Worm (Caenorhabditis elegans) whole organism, L2 larva: ENCODE measurements around the gene F07A11.5.

Experiments used
- C34F6.9 ChIP-seq: fragments of 150-350 bp; optimal IDR thresholded peaks from 2 replicates; lab custom pipeline; 2014; ENCODE audit warnings: missing biosample characterization, missing genetic modification characterization
- F13H6.1 ChIP-seq: sonication (generic microtip); optimal IDR thresholded peaks from 2 replicates; lab custom pipeline; 2016; ENCODE audit warnings: missing genetic modification characterization, missing compliant biosample characterization
- R02D3.7 ChIP-seq: fragments of 150-350 bp; optimal IDR thresholded peaks from 2 replicates; lab custom pipeline; 2014; ENCODE audit warnings: missing biosample characterization, missing genetic modification characterization
- Y55F3AM.14 ChIP-seq: fragments of 200-800 bp; sonication (Bioruptor generic); optimal IDR thresholded peaks from 2 replicates; lab custom pipeline; 2018; ENCODE audit warnings: mild to moderate bottlenecking, missing genetic modification characterization, missing compliant biosample characterization
- ZK546.5 ChIP-seq: sonication (generic microtip); optimal IDR thresholded peaks from 2 replicates; lab custom pipeline; 2017; ENCODE audit warnings: missing biosample characterization, missing genetic modification characterization
- aly-2 ChIP-seq: fragments of 150-350 bp; optimal IDR thresholded peaks from 2 replicates; lab custom pipeline; 2014; ENCODE audit warnings: missing biosample characterization, missing genetic modification characterization
- ama-1 ChIP-seq: fragments of 150-350 bp; optimal IDR thresholded peaks from 2 replicates; lab custom pipeline; 2018; ENCODE audit warnings: inconsistent platforms
- blmp-1 ChIP-seq: sonication (generic microtip); optimal IDR thresholded peaks from 2 replicates; lab custom pipeline; 2017; ENCODE audit warnings: missing genetic modification characterization, mild to moderate bottlenecking, missing compliant biosample characterization, antibody characterized with exemption, moderate library complexity; ENCODE audit not compliant: insufficient read depth
- ceh-82 ChIP-seq: fragments of 150-350 bp; optimal IDR thresholded peaks from 2 replicates; lab custom pipeline; 2014; ENCODE audit warnings: missing biosample characterization, missing genetic modification characterization
- crh-2 ChIP-seq: sonication (generic microtip); optimal IDR thresholded peaks from 2 replicates; lab custom pipeline; 2017; ENCODE audit warnings: missing biosample characterization, missing genetic modification characterization
- dmd-4 ChIP-seq: sonication (generic microtip); optimal IDR thresholded peaks from 2 replicates; lab custom pipeline; 2017; ENCODE audit warnings: missing biosample characterization, missing genetic modification characterization
- egl-27 ChIP-seq: sonication (generic microtip); optimal IDR thresholded peaks from 3 replicates; lab custom pipeline; 2017; ENCODE audit warnings: missing biosample characterization, missing genetic modification reagents, missing genetic modification characterization
- elt-1 ChIP-seq: fragments of 150-350 bp; optimal IDR thresholded peaks from 2 replicates; lab custom pipeline; 2014; ENCODE audit warnings: missing biosample characterization, missing genetic modification characterization
- elt-3 ChIP-seq: sonication (generic microtip); optimal IDR thresholded peaks from 2 replicates; lab custom pipeline; 2017; ENCODE audit warnings: missing biosample characterization, missing genetic modification characterization
- fos-1 ChIP-seq: fragments of 150-350 bp; optimal IDR thresholded peaks from 2 replicates; lab custom pipeline; 2014; ENCODE audit warnings: missing biosample characterization, missing genetic modification characterization
- gmeb-1 ChIP-seq: fragments of 150-350 bp; optimal IDR thresholded peaks from 2 replicates; lab custom pipeline; 2014; ENCODE audit warnings: missing biosample characterization, missing genetic modification characterization
- lin-11 ChIP-seq: fragments of 150-350 bp; sonication (generic microtip); optimal IDR thresholded peaks from 2 replicates; lab custom pipeline; 2014; ENCODE audit warnings: missing biosample characterization, missing genetic modification characterization, inconsistent platforms, mixed read lengths
- lin-39 ChIP-seq: fragments of 150-350 bp; optimal IDR thresholded peaks from 2 replicates; lab custom pipeline; 2014; ENCODE audit warnings: missing biosample characterization, missing genetic modification reagents, missing genetic modification characterization
- lsy-2 ChIP-seq, 2 experiments: fragments of 150-350 bp in 1 of 2; sonication (generic microtip) in 1 of 2; optimal IDR thresholded peaks; 2 replicates each; lab custom pipeline; 2014 to 2017; ENCODE audit warnings: missing biosample characterization in 2 of 2, missing genetic modification characterization in 2 of 2
- mab-5 ChIP-seq: fragments of 150-350 bp; optimal IDR thresholded peaks from 2 replicates; lab custom pipeline; 2014; ENCODE audit warnings: missing biosample characterization, missing genetic modification characterization
- mbf-1 ChIP-seq: sonication (generic microtip); optimal IDR thresholded peaks from 2 replicates; lab custom pipeline; 2017; ENCODE audit warnings: missing biosample characterization, missing genetic modification characterization
- nhr-10 ChIP-seq: sonication (generic microtip); optimal IDR thresholded peaks from 2 replicates; lab custom pipeline; 2017; ENCODE audit warnings: missing biosample characterization, missing genetic modification characterization
- nhr-12 ChIP-seq: fragments of 150-350 bp; optimal IDR thresholded peaks from 2 replicates; lab custom pipeline; 2014; ENCODE audit warnings: missing biosample characterization, missing genetic modification characterization
- nhr-21 ChIP-seq: fragments of 150-350 bp; optimal IDR thresholded peaks from 2 replicates; lab custom pipeline; 2014; ENCODE audit warnings: missing biosample characterization, missing genetic modification characterization
- nhr-23 ChIP-seq: fragments of 150-350 bp; optimal IDR thresholded peaks from 2 replicates; lab custom pipeline; 2014; ENCODE audit warnings: missing biosample characterization, missing genetic modification reagents, missing genetic modification characterization
- nhr-237 ChIP-seq: fragments of 150-350 bp; optimal IDR thresholded peaks from 2 replicates; lab custom pipeline; 2014; ENCODE audit warnings: missing biosample characterization, missing genetic modification characterization
- nhr-25 ChIP-seq: fragments of 150-350 bp; sonication (generic microtip); optimal IDR thresholded peaks from 3 replicates; lab custom pipeline; 2014; ENCODE audit warnings: missing biosample characterization, missing genetic modification characterization
- nhr-6 ChIP-seq: fragments of 150-350 bp; optimal IDR thresholded peaks from 2 replicates; lab custom pipeline; 2014; ENCODE audit warnings: missing biosample characterization, missing genetic modification characterization
- nhr-77 ChIP-seq: fragments of 150-350 bp; optimal IDR thresholded peaks from 2 replicates; lab custom pipeline; 2014; ENCODE audit warnings: missing biosample characterization, missing genetic modification characterization
- sem-4 ChIP-seq: fragments of 150-350 bp; optimal IDR thresholded peaks from 2 replicates; lab custom pipeline; 2014; ENCODE audit warnings: missing biosample characterization, missing genetic modification reagents, missing genetic modification characterization
- sma-3 ChIP-seq: sonication (generic microtip); optimal IDR thresholded peaks from 2 replicates; lab custom pipeline; 2016; ENCODE audit warnings: missing genetic modification reagents, missing genetic modification characterization, missing compliant biosample characterization
- sma-9 ChIP-seq, 2 experiments: fragments of 150-350 bp in 1 of 2; sonication (generic microtip) in 1 of 2; optimal IDR thresholded peaks; 2 replicates each; lab custom pipeline; 2014 to 2016; ENCODE audit warnings: missing genetic modification characterization in 2 of 2, mild to moderate bottlenecking in 1 of 2, missing biosample characterization in 1 of 2, missing compliant biosample characterization in 1 of 2, missing genetic modification reagents in 1 of 2, moderate library complexity in 1 of 2
- snpc-4 ChIP-seq: fragments of 150-350 bp; optimal IDR thresholded peaks from 2 replicates; lab custom pipeline; 2014; ENCODE audit warnings: missing biosample characterization, missing genetic modification characterization
- unc-39 ChIP-seq: fragments of 150-350 bp; optimal IDR thresholded peaks from 2 replicates; lab custom pipeline; 2014; ENCODE audit warnings: missing biosample characterization, missing genetic modification characterization
- unc-55 ChIP-seq: fragments of 150-350 bp; sonication (generic microtip); optimal IDR thresholded peaks from 3 replicates; lab custom pipeline; 2014; ENCODE audit warnings: missing biosample characterization, missing genetic modification reagents, missing genetic modification characterization
- unc-62 ChIP-seq: fragments of 150-350 bp; optimal IDR thresholded peaks from 2 replicates; lab custom pipeline; 2014; ENCODE audit warnings: missing biosample characterization, missing genetic modification reagents, missing genetic modification characterization
- zag-1 ChIP-seq: fragments of 150-350 bp; optimal IDR thresholded peaks from 2 replicates; lab custom pipeline; 2014; ENCODE audit warnings: missing biosample characterization, missing genetic modification characterization
- ztf-1 ChIP-seq: fragments of 200-800 bp; sonication (Bioruptor generic); conservative IDR thresholded peaks from 2 replicates; pipeline ENCODE4 v1.3.6; 2022; ENCODE audit warnings: missing genetic modification characterization, missing compliant biosample characterization
- ztf-11 ChIP-seq: sonication (generic microtip); optimal IDR thresholded peaks from 2 replicates; lab custom pipeline; 2017; ENCODE audit warnings: missing biosample characterization, missing genetic modification characterization
- ztf-4 ChIP-seq: fragments of 150-350 bp; optimal IDR thresholded peaks from 2 replicates; lab custom pipeline; 2014; ENCODE audit warnings: missing biosample characterization, missing genetic modification characterization

The F07A11.5 gene

DNA sequence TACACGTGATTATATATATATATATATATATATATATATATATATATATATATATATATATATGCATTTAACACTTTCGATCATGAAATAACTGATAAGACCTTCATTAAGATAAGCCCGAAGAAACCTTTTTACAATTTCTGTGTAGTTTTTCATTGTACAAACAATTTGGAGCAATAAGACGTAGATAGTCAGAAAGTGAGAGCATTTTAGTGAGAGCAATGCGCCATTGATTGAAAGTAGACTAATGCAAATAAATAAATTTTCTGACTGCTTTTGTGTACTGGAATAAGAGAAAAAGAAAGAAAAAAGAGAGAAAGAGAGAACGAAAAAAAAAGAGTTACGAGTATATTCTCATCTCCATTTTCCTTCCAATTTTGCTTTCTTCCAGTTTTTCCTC is 7.5 kb upstream of the F07A11.5 start:
- no peak for TF ChIP-seq C34F6.9 (tag; lab: Kevin White, UChicago)
- TF ChIP-seq fos-1 (tag; lab: Kevin White, UChicago), result peak; percentile 63
- TF ChIP-seq ama-1 (lab: Kevin White, UChicago), result no peak
- TF ChIP-seq crh-2 (tag; lab: Kevin White, UChicago), result peak; percentile 3
- peak; percentile 12 for TF ChIP-seq sma-9 (GFP tag; optimal IDR thresholded peaks at IDR 0.05; lab: Kevin White, UChicago)
- no peak for TF ChIP-seq sma-9 (tag; optimal IDR thresholded peaks at IDR 0.05; lab: Kevin White, UChicago)
- TF ChIP-seq unc-55 (GFP tag; lab: Kevin White, UChicago), result peak; percentile 68

DNA sequence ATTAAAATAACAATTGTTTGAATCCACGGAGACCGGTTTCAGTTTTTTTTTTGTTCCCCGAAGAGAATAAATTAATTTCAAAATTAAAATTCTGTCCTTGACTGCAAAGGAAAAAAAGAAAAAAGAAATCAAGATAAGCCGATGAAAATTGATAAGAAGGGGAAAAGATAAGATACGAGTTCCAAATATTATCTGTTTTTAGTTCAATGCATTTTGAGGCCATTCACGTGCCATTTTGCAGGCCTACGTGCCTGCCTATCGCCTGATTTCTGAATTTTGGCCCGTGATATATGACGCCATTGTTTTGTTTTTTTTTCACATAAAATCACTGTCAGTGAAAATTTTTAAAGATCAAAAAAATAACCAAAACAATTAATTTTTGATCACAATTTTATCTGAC is 638 bp upstream of the F07A11.5 start:
- no peak for TF ChIP-seq sem-4
- TF ChIP-seq gmeb-1 (tag; lab: Kevin White, UChicago), result peak; percentile 25
- peak; percentile 46 for TF ChIP-seq crh-2 (tag; lab: Kevin White, UChicago)
- TF ChIP-seq sma-9 (GFP tag; optimal IDR thresholded peaks at IDR 0.05; lab: Kevin White, UChicago), result peak; percentile 57
- TF ChIP-seq sma-9 (tag; optimal IDR thresholded peaks at IDR 0.05; lab: Kevin White, UChicago), result no peak
- TF ChIP-seq mab-5, result no peak
- no peak for TF ChIP-seq blmp-1 (tag; lab: Kevin White, UChicago)
- peak; percentile 71 for TF ChIP-seq fos-1 (tag; lab: Kevin White, UChicago)
- no peak for TF ChIP-seq ztf-1 (GFP tag; lab: Robert Waterston, UW)

DNA sequence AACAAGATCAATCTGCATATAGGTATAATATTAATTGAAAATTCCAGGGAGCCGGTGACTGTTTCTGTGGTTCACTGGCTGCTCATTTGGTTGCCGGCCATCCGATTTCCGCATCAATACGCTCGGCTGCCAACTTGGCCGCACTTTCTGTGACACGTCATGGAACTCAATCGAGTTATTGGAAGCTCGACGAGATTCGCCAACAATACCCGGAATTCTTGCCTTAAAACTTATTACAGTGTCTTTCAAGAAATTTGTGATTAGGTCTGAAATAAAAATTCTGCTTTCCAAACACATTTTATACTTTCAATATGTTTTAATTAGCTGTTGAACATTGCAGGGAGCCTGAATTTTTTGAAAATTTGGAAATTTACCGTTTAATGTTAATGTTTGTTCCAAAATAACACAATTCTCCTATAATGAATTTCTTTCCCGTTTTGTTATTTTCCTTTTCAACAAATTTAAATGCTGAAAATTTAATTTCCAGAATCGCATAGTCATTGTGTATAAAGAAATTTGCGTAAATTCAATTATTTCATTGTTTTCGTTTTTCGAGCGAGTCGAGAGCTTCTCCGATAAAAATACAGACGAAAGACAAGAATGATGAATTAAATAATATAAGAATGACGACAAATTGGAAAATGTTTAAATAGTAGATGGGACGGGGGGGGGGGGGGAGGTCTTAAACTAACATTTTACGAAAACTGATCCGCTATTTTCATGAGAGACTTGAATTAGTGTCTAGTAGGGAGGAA is 2.2 kb downstream of the F07A11.5 start:
- no peak for TF ChIP-seq ztf-4
- no peak for TF ChIP-seq aly-2 (tag; lab: Kevin White, UChicago)
- peak; percentile 34 for TF ChIP-seq nhr-25 (tag; lab: Kevin White, UChicago)
- TF ChIP-seq fos-1 (tag; lab: Kevin White, UChicago), result peak; percentile 0
- TF ChIP-seq snpc-4, result no peak
- no peak for TF ChIP-seq nhr-10
- no peak for TF ChIP-seq unc-62 (GFP tag; lab: Kevin White, UChicago)
- TF ChIP-seq sem-4, result no peak
- no peak for TF ChIP-seq unc-55 (GFP tag; lab: Kevin White, UChicago)
- no peak for TF ChIP-seq lin-39 (tag; lab: Kevin White, UChicago)
- no peak for TF ChIP-seq ceh-82 (tag; lab: Kevin White, UChicago)
- no peak for TF ChIP-seq sma-3
- no peak for TF ChIP-seq dmd-4 (tag; lab: Kevin White, UChicago)
- no peak for TF ChIP-seq R02D3.7 (tag; lab: Kevin White, UChicago)
- peak; percentile 32 for TF ChIP-seq Y55F3AM.14 (GFP tag; lab: Kevin White, UChicago)
- TF ChIP-seq nhr-21 (tag; lab: Kevin White, UChicago), result peak; percentile 24
- no peak for TF ChIP-seq nhr-12 (tag; lab: Kevin White, UChicago)
- no peak for TF ChIP-seq C34F6.9 (tag; lab: Kevin White, UChicago)
- TF ChIP-seq blmp-1 (tag; lab: Kevin White, UChicago), result no peak

DNA sequence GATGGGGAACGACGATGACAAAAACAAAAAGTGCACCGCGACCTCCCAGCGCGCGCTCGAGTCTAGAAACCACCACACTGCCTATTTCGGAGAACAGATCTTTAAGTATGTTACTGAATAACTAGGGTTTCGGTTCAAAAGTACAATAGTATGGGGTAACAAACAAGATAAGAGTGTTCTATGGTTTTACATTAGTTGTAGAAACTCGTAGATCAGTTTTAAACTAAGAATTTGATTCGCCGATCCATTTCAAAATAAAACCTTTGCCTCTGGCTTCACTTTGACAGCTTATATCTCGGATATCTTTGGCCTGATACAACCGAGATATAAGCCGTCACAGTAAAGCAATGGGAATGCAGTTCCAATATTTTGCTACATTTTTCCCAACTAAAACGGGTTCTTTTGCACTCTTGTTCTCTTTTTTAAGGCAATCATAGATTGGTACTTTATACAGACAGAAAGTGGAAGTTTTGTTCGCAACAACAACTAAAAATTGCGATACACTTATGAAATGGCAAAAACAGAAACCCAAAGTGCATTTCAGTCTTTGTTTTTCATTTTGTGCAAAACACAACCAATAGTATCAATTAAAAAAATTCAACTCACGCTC is 4.3 kb downstream of the F07A11.5 start:
- TF ChIP-seq nhr-21 (tag; lab: Kevin White, UChicago) (peak; percentile 5), unc-62 (GFP tag; lab: Kevin White, UChicago) (no peak), fos-1 (tag; lab: Kevin White, UChicago) (no peak), sma-9 (GFP tag; optimal IDR thresholded peaks at IDR 0.05; lab: Kevin White, UChicago) (peak; percentile 27), sma-9 (tag; optimal IDR thresholded peaks at IDR 0.05; lab: Kevin White, UChicago) (no peak)

DNA sequence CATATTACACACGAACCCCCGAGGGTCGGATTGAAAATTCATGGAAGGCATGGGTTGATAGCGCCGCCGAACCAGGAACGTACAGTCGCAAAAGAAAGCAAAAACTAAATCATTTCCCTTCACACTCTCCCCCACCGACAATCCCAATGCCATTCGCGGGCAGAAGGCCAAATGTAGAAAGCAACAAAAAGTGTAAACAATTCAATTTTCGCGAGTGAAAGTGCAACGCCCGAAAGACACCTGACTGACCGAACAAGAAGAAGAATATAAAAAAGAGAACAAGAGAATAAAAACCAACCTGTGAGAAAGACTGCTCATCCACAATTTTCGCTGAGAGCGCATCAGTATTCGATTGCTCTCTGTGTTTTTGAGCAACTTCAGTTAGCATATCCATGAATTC is 5.6 kb downstream of the F07A11.5 start:
- peak; percentile 11 for TF ChIP-seq C34F6.9 (tag; lab: Kevin White, UChicago)
- TF ChIP-seq fos-1 (tag; lab: Kevin White, UChicago), result no peak
- TF ChIP-seq lin-11 (tag; lab: Kevin White, UChicago), result no peak
- no peak for TF ChIP-seq nhr-237 (tag; lab: Kevin White, UChicago)
- TF ChIP-seq ZK546.5, result no peak
- no peak for TF ChIP-seq R02D3.7 (tag; lab: Kevin White, UChicago)
- TF ChIP-seq crh-2 (tag; lab: Kevin White, UChicago), result peak; percentile 40
- no peak for TF ChIP-seq zag-1 (tag; lab: Kevin White, UChicago)
- TF ChIP-seq nhr-10, result no peak
- TF ChIP-seq mbf-1 (tag; lab: Kevin White, UChicago), result no peak
- TF ChIP-seq sem-4, result no peak
- no peak for TF ChIP-seq ztf-11 (tag; lab: Kevin White, UChicago)
- peak; percentile 98 for TF ChIP-seq blmp-1 (tag; lab: Kevin White, UChicago)
- TF ChIP-seq elt-3 (tag; lab: Kevin White, UChicago), result no peak
- peak in 1 of 2 experiments; percentile 34 for TF ChIP-seq lsy-2 (tag; optimal IDR thresholded peaks at IDR 0.05; lab: Kevin White, UChicago)
- no peak for TF ChIP-seq unc-39 (tag; lab: Kevin White, UChicago)
- no peak for TF ChIP-seq egl-27 (tag; lab: Kevin White, UChicago)
- TF ChIP-seq gmeb-1 (tag; lab: Kevin White, UChicago), result no peak
- TF ChIP-seq F13H6.1 (tag; lab: Kevin White, UChicago), result peak; percentile 16
- no peak for TF ChIP-seq nhr-6 (tag; lab: Kevin White, UChicago)
- no peak for TF ChIP-seq nhr-12 (tag; lab: Kevin White, UChicago)
- no peak for TF ChIP-seq nhr-23
- TF ChIP-seq elt-1 (tag; lab: Kevin White, UChicago), result no peak
- TF ChIP-seq nhr-77 (tag; lab: Kevin White, UChicago), result no peak
